Worm (Caenorhabditis elegans) whole organism, midembryonic: Measurements from ENCODE around the gene sym-1.

Experiments
- T22C8.4 ChIP-seq: fragments of 200-800 bp; sonication (Bioruptor generic); IDR thresholded peaks from 2 replicates; pipeline ENCODE4 v1.3.6; 2022; ENCODE audit warnings: missing genetic modification characterization, missing compliant biosample characterization
- cog-1 ChIP-seq: sonication (generic microtip); optimal IDR thresholded peaks from 2 replicates; lab custom pipeline; 2016; ENCODE audit warnings: missing genetic modification characterization, missing compliant biosample characterization
- flt-1 ChIP-seq: fragments of 200-800 bp; sonication (Bioruptor generic); IDR thresholded peaks from 2 replicates; pipeline ENCODE4 v1.3.6; 2022; ENCODE audit warnings: missing genetic modification characterization, missing compliant biosample characterization
- med-1 ChIP-seq: sonication (generic microtip); optimal IDR thresholded peaks from 2 replicates; lab custom pipeline; 2017; ENCODE audit warnings: missing genetic modification characterization, mild to moderate bottlenecking, missing compliant biosample characterization, antibody characterized with exemption, missing genetic modification reagents; ENCODE audit not compliant: insufficient read depth
- ref-1 ChIP-seq: fragments of 200-800 bp; sonication (Bioruptor generic); conservative IDR thresholded peaks from 2 replicates; pipeline ENCODE4 v1.3.6; 2022; ENCODE audit warnings: missing genetic modification reagents, missing genetic modification characterization, missing compliant biosample characterization
- tab-1 ChIP-seq: fragments of 200-800 bp; sonication (Bioruptor generic); IDR thresholded peaks from 2 replicates; pipeline ENCODE4 v1.3.6; 2022; ENCODE audit warnings: missing genetic modification characterization, missing compliant biosample characterization
- ztf-23 ChIP-seq: fragments of 200-800 bp; sonication (Bioruptor generic); IDR thresholded peaks from 2 replicates; pipeline ENCODE4 v1.3.6; 2022; ENCODE audit warnings: missing genetic modification reagents, missing genetic modification characterization, missing compliant biosample characterization
- ztf-29 ChIP-seq: fragments of 200-800 bp; sonication (Bioruptor generic); IDR thresholded peaks from 2 replicates; pipeline ENCODE4 v1.3.6; 2022; ENCODE audit warnings: missing genetic modification reagents, missing genetic modification characterization, missing compliant biosample characterization

- TF ChIP-seq flt-1 (GFP tag; lab: Robert Waterston, UW), result no peak
- TF ChIP-seq ztf-23 (GFP tag; lab: Robert Waterston, UW), result no peak
- TF ChIP-seq ref-1 (GFP tag; lab: Robert Waterston, UW), result no peak
- TF ChIP-seq ztf-29, result no peak
- no peak for TF ChIP-seq tab-1 (GFP tag; lab: Robert Waterston, UW)
- TF ChIP-seq cog-1 (tag; lab: Kevin White, UChicago), result no peak
- TF ChIP-seq med-1 (GFP tag; lab: Kevin White, UChicago), result no peak
- no peak for TF ChIP-seq T22C8.4 (GFP tag; lab: Robert Waterston, UW)
These were observed 2.9 kb downstream of the sym-1 start for ce11 chrX:14584335-14584734.
